Fruit fly (Drosophila melanogaster) whole organism, prepupa: ENCODE data around the gene opm.
A peak's percentile ranks its signal among the peaks of the same experiment; 100 is the strongest.

ENCODE experiments used
- CG10669 ChIP-seq: fragments of 200-800 bp; sonication (Bioruptor generic); optimal IDR thresholded peaks from 3 replicates; lab custom pipeline; 2018; ENCODE audit warnings: missing biosample characterization, mild to moderate bottlenecking, missing genetic modification characterization, moderate library complexity
- CG11762 ChIP-seq: fragments of 200-800 bp; sonication (Bioruptor generic); optimal IDR thresholded peaks from 3 replicates; lab custom pipeline; 2016; ENCODE audit warnings: missing biosample characterization, missing genetic modification characterization; ENCODE audit not compliant: insufficient read depth
- CG11902 ChIP-seq: fragments of 200-800 bp; sonication (Bioruptor generic); optimal IDR thresholded peaks from 3 replicates; lab custom pipeline; 2016; ENCODE audit warnings: missing biosample characterization, missing genetic modification characterization
- CG1621 ChIP-seq: fragments of 200-800 bp; sonication (Bioruptor generic); optimal IDR thresholded peaks from 3 replicates; lab custom pipeline; 2018; ENCODE audit warnings: missing biosample characterization, mild to moderate bottlenecking, missing genetic modification characterization
- CG16779 ChIP-seq: fragments of 200-800 bp; sonication (Bioruptor generic); optimal IDR thresholded peaks from 3 replicates; lab custom pipeline; 2017; ENCODE audit warnings: missing biosample characterization, mild to moderate bottlenecking, missing genetic modification characterization
- CG31627 ChIP-seq: fragments of 200-800 bp; sonication (Bioruptor generic); optimal IDR thresholded peaks from 3 replicates; lab custom pipeline; 2016; ENCODE audit warnings: missing biosample characterization, missing genetic modification characterization
- CG32006 ChIP-seq: fragments of 200-800 bp; sonication (Bioruptor generic); optimal IDR thresholded peaks from 3 replicates; lab custom pipeline; 2017; ENCODE audit warnings: missing biosample characterization, mild to moderate bottlenecking, missing genetic modification characterization
- CG34406 ChIP-seq: fragments of 200-800 bp; sonication (Bioruptor generic); optimal IDR thresholded peaks from 3 replicates; lab custom pipeline; 2016; ENCODE audit warnings: missing biosample characterization, missing genetic modification characterization
- CG3919 ChIP-seq: fragments of 200-800 bp; sonication (Bioruptor generic); optimal IDR thresholded peaks from 3 replicates; lab custom pipeline; 2016; ENCODE audit warnings: missing biosample characterization, missing genetic modification characterization
- CG6163 ChIP-seq: fragments of 200-800 bp; sonication (Bioruptor generic); IDR thresholded peaks from 3 replicates; pipeline ENCODE4 v1.3.6; 2022; ENCODE audit warnings: missing biosample characterization, missing genetic modification characterization
- CG6792 ChIP-seq: fragments of 200-800 bp; sonication (Bioruptor generic); optimal IDR thresholded peaks from 3 replicates; lab custom pipeline; 2016; ENCODE audit warnings: missing biosample characterization, missing genetic modification characterization
- CG6854 ChIP-seq: fragments of 200-800 bp; sonication (Bioruptor generic); optimal IDR thresholded peaks from 2 replicates; lab custom pipeline; 2017; ENCODE audit warnings: missing biosample characterization, mild to moderate bottlenecking, missing genetic modification characterization
- CG8319 ChIP-seq: fragments of 200-800 bp; sonication (Bioruptor generic); optimal IDR thresholded peaks from 3 replicates; lab custom pipeline; 2016; ENCODE audit warnings: missing biosample characterization, missing genetic modification characterization
- Eip75B ChIP-seq: fragments of 200-800 bp; sonication (Bioruptor generic); optimal IDR thresholded peaks from 3 replicates; lab custom pipeline; 2016; ENCODE audit warnings: missing biosample characterization, missing genetic modification characterization
- Eip78C ChIP-seq: fragments of 200-800 bp; sonication (Bioruptor generic); peaks from one replicate; lab custom pipeline; 2016; ENCODE audit warnings: missing biosample characterization, missing genetic modification characterization
- Eip93F ChIP-seq: fragments of 200-800 bp; sonication (Bioruptor generic); optimal IDR thresholded peaks from 2 replicates; lab custom pipeline; 2016; ENCODE audit warnings: missing biosample characterization, mild to moderate bottlenecking, missing genetic modification characterization
- Ets21C ChIP-seq: fragments of 200-800 bp; sonication (Bioruptor generic); optimal IDR thresholded peaks from 3 replicates; lab custom pipeline; 2016; ENCODE audit warnings: missing biosample characterization, missing genetic modification characterization
- Ets96B ChIP-seq: fragments of 200-800 bp; optimal IDR thresholded peaks from 2 replicates; lab custom pipeline; 2019; ENCODE audit warnings: missing biosample characterization, mild to moderate bottlenecking, missing genetic modification characterization, moderate library complexity
- Gug ChIP-seq: fragments of 200-800 bp; sonication (Bioruptor generic); IDR thresholded peaks from 2 replicates; pipeline ENCODE4 v1.3.6; 2022; ENCODE audit warnings: missing biosample characterization, missing genetic modification characterization
- Hr39 ChIP-seq: fragments of 200-800 bp; sonication (Bioruptor generic); optimal IDR thresholded peaks from 2 replicates; lab custom pipeline; 2016; ENCODE audit warnings: missing biosample characterization, missing genetic modification characterization
- Hr4 ChIP-seq: fragments of 200-800 bp; sonication (Bioruptor generic); optimal IDR thresholded peaks from 3 replicates; lab custom pipeline; 2016; ENCODE audit warnings: missing biosample characterization, missing genetic modification characterization
- OdsH ChIP-seq: fragments of 200-800 bp; sonication (Bioruptor generic); optimal IDR thresholded peaks from 3 replicates; lab custom pipeline; 2016; ENCODE audit warnings: missing biosample characterization, missing genetic modification characterization
- Smox ChIP-seq: fragments of 200-800 bp; sonication (Bioruptor generic); optimal IDR thresholded peaks from 3 replicates; lab custom pipeline; 2016; ENCODE audit warnings: missing biosample characterization, missing genetic modification characterization
- Sox102F ChIP-seq: fragments of 200-800 bp; sonication (Bioruptor generic); optimal IDR thresholded peaks from 2 replicates; lab custom pipeline; 2016; ENCODE audit warnings: missing biosample characterization, mild to moderate bottlenecking, missing genetic modification characterization
- Sox14 ChIP-seq: fragments of 200-800 bp; sonication (Bioruptor generic); optimal IDR thresholded peaks from 3 replicates; lab custom pipeline; 2016; ENCODE audit warnings: missing biosample characterization, missing genetic modification characterization
- achi ChIP-seq: fragments of 200-800 bp; sonication (Bioruptor generic); optimal IDR thresholded peaks from 3 replicates; lab custom pipeline; 2016; ENCODE audit warnings: missing biosample characterization, missing genetic modification characterization
- cyc ChIP-seq: fragments of 200-800 bp; sonication (Bioruptor generic); optimal IDR thresholded peaks from 3 replicates; lab custom pipeline; 2016; ENCODE audit warnings: missing biosample characterization, missing genetic modification characterization
- dsx ChIP-seq: fragments of 200-800 bp; optimal IDR thresholded peaks from 3 replicates; lab custom pipeline; 2019; ENCODE audit warnings: missing biosample characterization, mild to moderate bottlenecking, missing genetic modification characterization, moderate library complexity; ENCODE audit not compliant: poor library complexity, severe bottlenecking
- eg ChIP-seq: fragments of 200-800 bp; sonication (Bioruptor generic); IDR thresholded peaks from 3 replicates; pipeline ENCODE4 v1.3.6; 2022; ENCODE audit warnings: missing biosample characterization, missing genetic modification characterization
- esn ChIP-seq: fragments of 200-800 bp; sonication (Bioruptor generic); optimal IDR thresholded peaks from 2 replicates; lab custom pipeline; 2016; ENCODE audit warnings: missing biosample characterization, mild to moderate bottlenecking, missing genetic modification characterization, moderate library complexity
- fd59A ChIP-seq: fragments of 200-800 bp; sonication (Bioruptor generic); optimal IDR thresholded peaks from 2 replicates; lab custom pipeline; 2017; ENCODE audit warnings: missing biosample characterization, mild to moderate bottlenecking, missing genetic modification characterization, missing genetic modification reagents
- fd85E ChIP-seq: fragments of 200-800 bp; sonication (Bioruptor generic); optimal IDR thresholded peaks from 3 replicates; lab custom pipeline; 2016; ENCODE audit warnings: missing biosample characterization, missing genetic modification characterization
- fkh ChIP-seq: fragments of 200-800 bp; sonication (Bioruptor generic); optimal IDR thresholded peaks from 3 replicates; lab custom pipeline; 2017; ENCODE audit warnings: missing biosample characterization, mild to moderate bottlenecking, missing genetic modification characterization, moderate library complexity
- spab ChIP-seq: fragments of 200-800 bp; sonication (Bioruptor generic); optimal IDR thresholded peaks from 2 replicates; lab custom pipeline; 2017; ENCODE audit warnings: missing biosample characterization, mild to moderate bottlenecking, missing genetic modification characterization, missing genetic modification reagents
- ss ChIP-seq, 2 experiments: fragments of 200-800 bp; sonication (Bioruptor generic); optimal IDR thresholded peaks; 2 replicates in 1 of 2; 3 replicates in 1 of 2; lab custom pipeline; 2017 to 2018; ENCODE audit warnings: mild to moderate bottlenecking in 2 of 2, missing biosample characterization in 2 of 2, missing genetic modification characterization in 2 of 2, moderate library complexity in 1 of 2
- svp ChIP-seq: fragments of 200-800 bp; sonication (Bioruptor generic); peaks from one replicate; lab custom pipeline; 2016; ENCODE audit warnings: missing biosample characterization, missing genetic modification characterization
- topi ChIP-seq: fragments of 200-800 bp; sonication (Bioruptor generic); optimal IDR thresholded peaks from 3 replicates; lab custom pipeline; 2016; ENCODE audit warnings: missing biosample characterization, missing genetic modification characterization
- vri ChIP-seq: fragments of 200-800 bp; sonication (Bioruptor generic); optimal IDR thresholded peaks from 3 replicates; lab custom pipeline; 2016; ENCODE audit warnings: missing biosample characterization, mild to moderate bottlenecking, missing genetic modification characterization

opm gene

DNA sequence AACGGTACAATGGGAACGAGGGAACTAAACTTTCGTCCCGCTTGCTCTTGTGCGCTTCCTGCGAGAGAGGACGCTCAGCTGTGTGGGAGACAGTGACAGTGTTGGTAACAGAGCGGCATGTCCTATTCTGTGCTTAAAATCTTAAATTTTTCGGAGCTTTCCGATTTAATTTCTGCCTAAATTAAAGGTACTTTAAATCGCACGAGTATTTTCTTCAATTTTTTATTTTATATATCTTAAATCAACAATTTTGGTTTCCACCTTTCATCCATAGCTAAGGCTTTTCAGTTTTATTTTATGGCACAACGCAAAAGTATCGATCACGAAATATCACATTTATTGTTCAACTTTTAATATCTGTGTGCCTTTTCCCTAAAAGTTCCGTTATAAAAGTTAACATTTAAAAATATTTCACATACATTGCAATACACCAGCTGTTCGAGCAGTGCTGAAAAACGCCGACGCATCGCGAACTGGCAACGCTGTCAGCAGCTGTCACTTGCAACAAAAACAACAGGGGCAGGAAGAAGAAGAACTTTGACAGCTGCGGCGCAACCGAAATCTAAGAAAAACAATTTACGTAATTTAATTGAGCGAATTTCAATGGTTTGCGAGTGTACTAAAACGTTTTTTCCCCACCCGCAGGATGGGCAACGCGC lies 2.7 kb downstream of the opm start, which contains the start of the genes hiw and ND-B18 (continued):
- TF ChIP-seq CG3919 (peak; percentile 6), CG31627 (GFP tag; lab: Kevin White, UChicago) (no peak), CG6163 (GFP tag; lab: Robert Waterston, UW) (peak; percentile 9; the same call in 1 of the 3 replicates), esn (GFP tag; lab: Kevin White, UChicago) (peak; percentile 13), fd85E (GFP tag; lab: Kevin White, UChicago) (no peak), svp (GFP tag; lab: Kevin White, UChicago) (peak; percentile 84), ss (GFP tag; optimal IDR thresholded peaks at IDR 0.05; lab: Kevin White, UChicago) (no peak), eg (GFP tag; lab: Robert Waterston, UW) (no peak)

DNA sequence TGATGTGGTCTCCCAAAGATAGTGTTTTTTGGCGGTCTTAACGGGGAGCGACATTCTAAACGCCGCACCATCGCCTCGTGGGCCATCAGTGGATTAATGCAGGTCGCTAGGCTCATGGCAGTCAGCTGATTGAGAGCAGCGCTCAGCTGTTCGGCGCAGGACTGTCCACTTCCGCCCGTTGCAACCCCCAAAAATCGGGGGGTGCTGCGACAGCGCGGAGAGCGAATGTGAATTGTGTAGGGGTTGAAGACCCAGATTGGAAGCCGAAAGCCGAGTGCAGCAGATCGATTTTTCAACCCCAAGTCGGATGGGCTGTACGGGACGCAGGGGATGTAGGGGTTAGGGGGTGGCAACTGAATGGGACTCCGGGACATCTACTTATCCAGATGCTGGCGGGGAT lies 3.6 kb downstream of the opm start:
- TF ChIP-seq Hr4 (GFP tag; lab: Kevin White, UChicago) (no peak), CG6163 (GFP tag; lab: Robert Waterston, UW) (0 out of 3 replicates have a peak, but pooled peaks have one; percentile 17)

DNA sequence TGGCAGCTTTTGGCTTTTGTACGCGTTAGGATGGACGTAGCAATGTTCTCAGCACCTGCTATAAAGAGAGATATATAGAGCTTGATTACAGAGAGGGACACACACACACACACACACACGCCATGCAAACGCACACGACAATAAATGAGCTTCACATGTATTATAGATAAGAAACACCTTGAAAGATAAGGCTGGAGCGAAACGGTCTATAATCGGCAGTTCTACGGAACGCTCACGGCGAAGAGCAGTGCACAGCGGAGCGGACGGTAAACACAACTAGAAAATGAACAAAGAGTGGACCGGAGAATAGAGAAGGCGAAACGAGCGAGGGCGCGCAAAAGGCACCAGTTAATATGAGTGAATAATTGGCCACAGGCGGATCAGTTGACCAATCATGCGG lies 17.5 kb downstream of the opm start:
- peak; percentile 66 for TF ChIP-seq svp (GFP tag; lab: Kevin White, UChicago)
- peak; percentile 25 for TF ChIP-seq Sox14 (GFP tag; lab: Kevin White, UChicago)
- TF ChIP-seq eg (GFP tag; lab: Robert Waterston, UW), result no peak
- TF ChIP-seq Eip78C (GFP tag; lab: Kevin White, UChicago), result no peak
- no peak for TF ChIP-seq fd59A (GFP tag; lab: Kevin White, UChicago)
- no peak for TF ChIP-seq CG11902 (GFP tag; lab: Kevin White, UChicago)
- no peak for TF ChIP-seq Ets21C (GFP tag; lab: Kevin White, UChicago)
- TF ChIP-seq CG6163 (GFP tag; lab: Robert Waterston, UW), result peak; percentile 74; the same call in 2 of the 3 replicates
- no peak for TF ChIP-seq Sox102F (GFP tag; lab: Kevin White, UChicago)
- no peak for TF ChIP-seq CG8319 (GFP tag; lab: Kevin White, UChicago)
- no peak for TF ChIP-seq CG10669 (GFP tag; lab: Kevin White, UChicago)
- no peak for TF ChIP-seq CG32006 (GFP tag; lab: Kevin White, UChicago)
- TF ChIP-seq OdsH, result no peak
- no peak for TF ChIP-seq CG1621
- TF ChIP-seq Ets96B (tag; lab: Kevin White, UChicago), result no peak
- TF ChIP-seq, all 60 proteins: peak for 3

DNA sequence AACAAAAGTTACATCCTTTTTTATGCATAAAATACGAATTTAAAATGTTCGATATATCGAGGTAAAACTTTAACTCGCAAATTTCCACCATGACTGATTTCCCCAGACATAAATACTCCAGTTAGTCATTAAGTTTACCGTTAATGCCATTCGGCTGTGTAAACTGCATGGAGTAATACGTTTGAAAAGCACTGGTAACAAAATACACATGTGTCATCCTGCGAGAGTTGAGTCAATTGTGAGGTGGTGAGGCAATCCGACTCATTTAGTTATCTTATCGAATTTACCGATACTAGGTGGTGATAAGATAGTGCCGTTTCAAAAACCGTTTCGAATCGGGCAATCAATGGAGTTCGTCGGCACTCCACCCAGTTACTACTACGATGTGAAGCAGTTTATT lies 20.6 kb downstream of the opm start:
- TF ChIP-seq CG8319 (GFP tag; lab: Kevin White, UChicago), result no peak
- peak; percentile 60 for TF ChIP-seq vri (GFP tag; lab: Kevin White, UChicago)
- TF ChIP-seq CG10669 (GFP tag; lab: Kevin White, UChicago), result no peak
- TF ChIP-seq topi (GFP tag; lab: Kevin White, UChicago), result no peak
- TF ChIP-seq fkh (GFP tag; lab: Kevin White, UChicago), result peak; percentile 11
- TF ChIP-seq cyc (GFP tag; lab: Kevin White, UChicago), result no peak
- TF ChIP-seq Eip93F (GFP tag; lab: Kevin White, UChicago), result peak; percentile 6
- peak; percentile 12 for TF ChIP-seq CG6854 (GFP tag; lab: Kevin White, UChicago)
- no peak for TF ChIP-seq CG32006 (GFP tag; lab: Kevin White, UChicago)
- TF ChIP-seq Hr39 (GFP tag; lab: Kevin White, UChicago), result no peak
- TF ChIP-seq eg (GFP tag; lab: Robert Waterston, UW), result no peak
- TF ChIP-seq Eip78C (GFP tag; lab: Kevin White, UChicago), result peak; percentile 13
- no peak for TF ChIP-seq fd59A (GFP tag; lab: Kevin White, UChicago)
- TF ChIP-seq, all 60 proteins: peak for 5

DNA sequence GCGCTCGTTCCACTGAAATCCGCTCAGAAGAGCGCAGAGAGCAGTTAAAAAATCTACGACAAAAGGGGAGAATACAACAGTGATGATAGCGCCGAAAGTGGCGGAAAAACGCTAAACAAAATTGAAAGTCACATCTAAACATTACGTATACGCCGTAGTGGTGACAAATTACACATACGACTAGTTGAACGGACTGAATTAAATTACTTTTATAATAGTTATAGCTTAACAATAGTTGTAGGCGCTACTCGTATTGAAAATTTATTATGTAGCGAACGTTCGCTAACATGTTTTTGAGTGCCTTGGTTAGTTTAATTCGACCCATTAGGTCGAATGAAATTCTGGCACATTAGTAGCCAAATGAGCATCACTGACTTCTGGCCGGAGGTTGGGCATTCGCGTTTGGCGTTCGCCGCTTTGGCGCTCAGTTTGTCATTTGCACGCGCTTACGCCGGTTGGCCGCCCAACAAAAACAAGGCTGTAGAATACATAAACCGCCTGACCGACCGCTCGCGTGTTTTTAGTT lies 22.5 kb downstream of the opm start, which contains the start of gene CG5541:
CG5541 (plus strand) TSS at position 424 of the 526 bp plus-strand sequence.
- peak; percentile 18 for TF ChIP-seq dsx (GFP tag; lab: Kevin White, UChicago)
- TF ChIP-seq CG16779 (tag; lab: Kevin White, UChicago), result no peak
- TF ChIP-seq CG32006 (GFP tag; lab: Kevin White, UChicago), result peak; percentile 2
- TF ChIP-seq eg (GFP tag; lab: Robert Waterston, UW), result 0 out of 3 replicates have a peak, but pooled peaks have one; percentile 31
- peak; percentile 48 for TF ChIP-seq esn (GFP tag; lab: Kevin White, UChicago)
- peak; percentile 6 for TF ChIP-seq achi (GFP tag; lab: Kevin White, UChicago)
- TF ChIP-seq Gug, result no peak
- TF ChIP-seq CG6792 (GFP tag; lab: Kevin White, UChicago), result peak; percentile 1
- TF ChIP-seq spab (GFP tag; lab: Kevin White, UChicago), result peak; percentile 27
- TF ChIP-seq fkh (GFP tag; lab: Kevin White, UChicago), result peak; percentile 30
- TF ChIP-seq vri (GFP tag; lab: Kevin White, UChicago), result peak; percentile 11
- peak; percentile 16 for TF ChIP-seq Sox102F (GFP tag; lab: Kevin White, UChicago)
- peak; percentile 45 to 53 for TF ChIP-seq ss (GFP tag; optimal IDR thresholded peaks at IDR 0.05; lab: Kevin White, UChicago)
- TF ChIP-seq Eip75B (GFP tag; lab: Kevin White, UChicago), result peak; percentile 31
- no peak for TF ChIP-seq Hr4 (GFP tag; lab: Kevin White, UChicago)
- TF ChIP-seq Eip78C (GFP tag; lab: Kevin White, UChicago), result peak; percentile 84
- TF ChIP-seq CG34406 (GFP tag; lab: Kevin White, UChicago), result peak; percentile 3
- TF ChIP-seq CG11762 (GFP tag; lab: Kevin White, UChicago), result no peak
- peak; percentile 16 for TF ChIP-seq CG10669 (GFP tag; lab: Kevin White, UChicago)
- TF ChIP-seq CG6163 (GFP tag; lab: Robert Waterston, UW), result peak; percentile 35; the same call in 1 of the 3 replicates
- TF ChIP-seq Smox (GFP tag; lab: Kevin White, UChicago), result peak; percentile 31
- peak; percentile 44 for TF ChIP-seq topi (GFP tag; lab: Kevin White, UChicago)
